Worm (Caenorhabditis elegans) whole organism, L3 larva: ENCODE data around the gene F02C12.3.

ENCODE experiments used
- R02D3.7 ChIP-seq: fragments of 150-350 bp; optimal IDR thresholded peaks from 2 replicates; lab custom pipeline; 2014; ENCODE audit warnings: missing biosample characterization, missing genetic modification characterization
- aly-2 ChIP-seq: fragments of 150-350 bp; optimal IDR thresholded peaks from 2 replicates; lab custom pipeline; 2014; ENCODE audit warnings: missing biosample characterization, missing genetic modification characterization
- ama-1 ChIP-seq: fragments of 150-350 bp; optimal IDR thresholded peaks from 2 replicates; lab custom pipeline; 2018
- ceh-16 ChIP-seq: sonication (generic microtip); optimal IDR thresholded peaks from 2 replicates; lab custom pipeline; 2017; ENCODE audit warnings: missing biosample characterization, missing genetic modification characterization
- ceh-28 ChIP-seq: fragments of 150-350 bp; optimal IDR thresholded peaks from 2 replicates; lab custom pipeline; 2014; ENCODE audit warnings: missing biosample characterization, missing genetic modification reagents, missing genetic modification characterization
- ceh-82 ChIP-seq: fragments of 150-350 bp; optimal IDR thresholded peaks from 2 replicates; lab custom pipeline; 2014; ENCODE audit warnings: missing biosample characterization, missing genetic modification characterization
- daf-12 ChIP-seq: fragments of 150-350 bp; optimal IDR thresholded peaks from 2 replicates; lab custom pipeline; 2014; ENCODE audit warnings: missing biosample characterization, missing genetic modification reagents, missing genetic modification characterization
- egl-5 ChIP-seq: fragments of 150-350 bp; optimal IDR thresholded peaks from 2 replicates; lab custom pipeline; 2017; ENCODE audit warnings: missing biosample characterization, missing genetic modification reagents, missing genetic modification characterization, inconsistent platforms
- elt-1 ChIP-seq: fragments of 150-350 bp; optimal IDR thresholded peaks from 2 replicates; lab custom pipeline; 2014; ENCODE audit warnings: missing biosample characterization, missing genetic modification characterization
- elt-2 ChIP-seq: sonication (generic microtip); optimal IDR thresholded peaks from 2 replicates; lab custom pipeline; 2016; ENCODE audit warnings: missing genetic modification reagents, mild to moderate bottlenecking, missing genetic modification characterization, missing compliant biosample characterization
- elt-3 ChIP-seq, 3 experiments: fragments of 150-350 bp in 1 of 3; sonication (generic microtip) in 2 of 3; optimal IDR thresholded peaks; 2 replicates in 2 of 3; 4 replicates in 1 of 3; lab custom pipeline; 2014 to 2017; ENCODE audit warnings: missing biosample characterization in 3 of 3, missing genetic modification characterization in 3 of 3
- eor-1 ChIP-seq, 2 experiments: fragments of 150-350 bp; optimal IDR thresholded peaks; 2 replicates each; lab custom pipeline; 2014 to 2018; ENCODE audit warnings: missing biosample characterization in 2 of 2, missing genetic modification characterization in 2 of 2
- fkh-10 ChIP-seq: sonication (generic microtip); optimal IDR thresholded peaks from 2 replicates; lab custom pipeline; 2017; ENCODE audit warnings: missing biosample characterization, missing genetic modification reagents, missing genetic modification characterization
- fkh-2 ChIP-seq: fragments of 150-350 bp; optimal IDR thresholded peaks from 2 replicates; lab custom pipeline; 2014; ENCODE audit warnings: missing biosample characterization, missing genetic modification reagents, missing genetic modification characterization
- fos-1 ChIP-seq: fragments of 150-350 bp; optimal IDR thresholded peaks from 2 replicates; lab custom pipeline; 2014; ENCODE audit warnings: missing biosample characterization, missing genetic modification characterization
- hmg-11 ChIP-seq: sonication (generic microtip); optimal IDR thresholded peaks from 2 replicates; lab custom pipeline; 2016; ENCODE audit warnings: missing genetic modification characterization, missing compliant biosample characterization
- jun-1 ChIP-seq: fragments of 150-350 bp; optimal IDR thresholded peaks from 2 replicates; lab custom pipeline; 2014; ENCODE audit warnings: missing biosample characterization, missing genetic modification reagents, missing genetic modification characterization
- lin-15B ChIP-seq: fragments of 150-350 bp; optimal IDR thresholded peaks from 2 replicates; lab custom pipeline; 2014; ENCODE audit warnings: missing biosample characterization, missing genetic modification characterization
- lin-39 ChIP-seq: fragments of 150-350 bp; optimal IDR thresholded peaks from 2 replicates; lab custom pipeline; 2018; ENCODE audit warnings: missing biosample characterization, missing genetic modification reagents, missing genetic modification characterization
- lsy-12 ChIP-seq: sonication (generic microtip); optimal IDR thresholded peaks from 2 replicates; lab custom pipeline; 2016; ENCODE audit warnings: mild to moderate bottlenecking, missing genetic modification characterization, missing compliant biosample characterization
- mdl-1 ChIP-seq: fragments of 150-350 bp; optimal IDR thresholded peaks from 2 replicates; lab custom pipeline; 2014; ENCODE audit warnings: missing biosample characterization, missing genetic modification characterization
- mml-1 ChIP-seq: fragments of 150-350 bp; sonication (generic microtip); optimal IDR thresholded peaks from 3 replicates; lab custom pipeline; 2014; ENCODE audit warnings: missing biosample characterization, missing genetic modification characterization
- nfya-1 ChIP-seq: sonication (generic microtip); optimal IDR thresholded peaks from 2 replicates; lab custom pipeline; 2017; ENCODE audit warnings: missing genetic modification characterization, mild to moderate bottlenecking, missing compliant biosample characterization, antibody characterized with exemption, moderate library complexity; ENCODE audit not compliant: insufficient read depth
- nhr-11 ChIP-seq: fragments of 150-350 bp; optimal IDR thresholded peaks from 2 replicates; lab custom pipeline; 2014; ENCODE audit warnings: missing biosample characterization, missing genetic modification characterization
- nhr-12 ChIP-seq: fragments of 150-350 bp; optimal IDR thresholded peaks from 2 replicates; lab custom pipeline; 2014; ENCODE audit warnings: missing biosample characterization, missing genetic modification characterization
- nhr-23 ChIP-seq: fragments of 150-350 bp; optimal IDR thresholded peaks from 2 replicates; lab custom pipeline; 2014; ENCODE audit warnings: missing biosample characterization, missing genetic modification reagents, missing genetic modification characterization
- nhr-237 ChIP-seq: fragments of 150-350 bp; optimal IDR thresholded peaks from 2 replicates; lab custom pipeline; 2014; ENCODE audit warnings: missing biosample characterization, missing genetic modification characterization
- nhr-25 ChIP-seq: sonication (generic microtip); optimal IDR thresholded peaks from 2 replicates; lab custom pipeline; 2017; ENCODE audit warnings: missing biosample characterization, missing genetic modification characterization
- nhr-28 ChIP-seq: fragments of 150-350 bp; optimal IDR thresholded peaks from 2 replicates; lab custom pipeline; 2014; ENCODE audit warnings: missing biosample characterization, missing genetic modification characterization
- nhr-43 ChIP-seq: sonication (generic microtip); optimal IDR thresholded peaks from 2 replicates; lab custom pipeline; 2016; ENCODE audit warnings: mild to moderate bottlenecking, missing genetic modification characterization, missing compliant biosample characterization; ENCODE audit not compliant: poor library complexity, severe bottlenecking
- nhr-76 ChIP-seq: fragments of 150-350 bp; sonication (generic microtip); optimal IDR thresholded peaks from 5 replicates; lab custom pipeline; 2014; ENCODE audit warnings: missing biosample characterization, missing genetic modification characterization
- nhr-77 ChIP-seq: fragments of 150-350 bp; optimal IDR thresholded peaks from 2 replicates; lab custom pipeline; 2014; ENCODE audit warnings: missing biosample characterization, missing genetic modification characterization
- pha-4 ChIP-seq: fragments of 150-350 bp; optimal IDR thresholded peaks from 2 replicates; lab custom pipeline; 2014; ENCODE audit warnings: missing biosample characterization, missing genetic modification reagents, missing genetic modification characterization
- pqm-1 ChIP-seq: fragments of 150-350 bp; optimal IDR thresholded peaks from 2 replicates; lab custom pipeline; 2017; ENCODE audit warnings: missing biosample characterization, missing genetic modification characterization, inconsistent platforms
- sea-2 ChIP-seq: fragments of 150-350 bp; sonication (generic microtip); optimal IDR thresholded peaks from 4 replicates; lab custom pipeline; 2014; ENCODE audit warnings: missing biosample characterization, missing genetic modification reagents, missing genetic modification characterization
- skn-1 ChIP-seq: fragments of 150-350 bp; optimal IDR thresholded peaks from 2 replicates; lab custom pipeline; 2014; ENCODE audit warnings: missing biosample characterization, missing genetic modification characterization
- snpc-4 ChIP-seq: fragments of 150-350 bp; optimal IDR thresholded peaks from 2 replicates; lab custom pipeline; 2014; ENCODE audit warnings: missing biosample characterization, missing genetic modification characterization
- unc-39 ChIP-seq: sonication (generic microtip); optimal IDR thresholded peaks from 4 replicates; lab custom pipeline; 2017; ENCODE audit warnings: missing biosample characterization, missing genetic modification characterization
- unc-62 ChIP-seq: fragments of 150-350 bp; sonication (generic microtip); optimal IDR thresholded peaks from 4 replicates; lab custom pipeline; 2014; ENCODE audit warnings: missing biosample characterization, missing genetic modification reagents, missing genetic modification characterization
- ztf-11 ChIP-seq: fragments of 150-350 bp; optimal IDR thresholded peaks from 2 replicates; lab custom pipeline; 2014; ENCODE audit warnings: missing biosample characterization, missing genetic modification characterization

Gene F02C12.3

DNA sequence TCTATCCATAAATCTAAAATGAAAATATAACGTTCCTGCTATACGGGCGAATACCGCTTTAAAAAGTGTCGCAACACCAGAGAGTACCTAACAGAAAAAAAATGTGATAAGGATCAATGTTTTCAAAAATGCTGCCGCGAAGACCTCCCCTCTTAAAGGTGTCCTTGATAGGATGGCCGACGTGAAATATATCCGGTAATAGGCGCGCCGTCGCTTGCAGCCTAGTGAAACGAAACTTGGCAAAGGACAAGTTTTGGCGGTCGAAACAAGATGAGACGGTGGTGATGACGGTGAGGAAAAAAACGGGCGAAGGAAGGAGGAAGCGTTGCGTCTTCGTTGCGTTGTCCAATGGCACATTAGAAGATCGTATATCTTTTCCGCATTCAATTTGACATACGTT, 7.9 kb upstream of the F02C12.3 start:
- no peak for TF ChIP-seq R02D3.7
- no peak for TF ChIP-seq eor-1 (tag; optimal IDR thresholded peaks at IDR 0.05; lab: Kevin White, UChicago)
- no peak for TF ChIP-seq lsy-12
- no peak for TF ChIP-seq snpc-4 (tag; lab: Kevin White, UChicago)
- TF ChIP-seq nhr-25 (tag; lab: Kevin White, UChicago), result peak; percentile 92
- peak; percentile 9 for TF ChIP-seq nfya-1

DNA sequence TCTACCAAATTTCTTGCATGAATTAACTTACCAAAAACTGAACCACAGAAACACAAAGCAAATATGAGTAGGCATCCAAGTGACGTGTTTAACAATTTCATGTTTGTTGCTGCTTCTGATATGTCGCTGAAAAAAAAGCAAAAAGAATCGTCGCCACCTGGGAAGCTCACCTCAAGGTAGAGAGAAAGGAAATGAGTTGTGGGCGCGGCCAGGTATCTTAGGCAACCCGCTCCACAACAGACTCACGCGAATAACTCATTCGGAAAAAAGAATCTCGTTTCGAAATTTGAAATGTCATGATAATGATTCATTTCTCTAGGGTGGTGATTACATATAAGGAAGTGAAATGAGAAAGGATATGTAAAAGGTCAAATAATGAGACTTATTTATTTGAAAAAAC, 1.8 kb upstream of the F02C12.3 start, which contains the start of gene irld-2:
TSS of gene irld-2 (minus strand) at position 101 of the 400 bp plus-strand sequence.
- TF ChIP-seq elt-1 (tag; lab: Kevin White, UChicago) (no peak), pqm-1 (tag; lab: Kevin White, UChicago) (no peak), eor-1 (tag; optimal IDR thresholded peaks at IDR 0.05; lab: Kevin White, UChicago) (no peak), jun-1 (no peak), daf-12 (tag; lab: Kevin White, UChicago) (no peak), fkh-2 (tag; lab: Kevin White, UChicago) (no peak), nfya-1 (no peak), elt-2 (no peak), elt-3 (tag; optimal IDR thresholded peaks at IDR 0.05; lab: Kevin White, UChicago) (no peak), nhr-237 (tag; lab: Kevin White, UChicago) (no peak), unc-39 (tag; lab: Kevin White, UChicago) (no peak), fkh-10 (no peak), mml-1 (tag; lab: Kevin White, UChicago) (no peak), unc-62 (GFP tag; lab: Kevin White, UChicago) (no peak)

DNA sequence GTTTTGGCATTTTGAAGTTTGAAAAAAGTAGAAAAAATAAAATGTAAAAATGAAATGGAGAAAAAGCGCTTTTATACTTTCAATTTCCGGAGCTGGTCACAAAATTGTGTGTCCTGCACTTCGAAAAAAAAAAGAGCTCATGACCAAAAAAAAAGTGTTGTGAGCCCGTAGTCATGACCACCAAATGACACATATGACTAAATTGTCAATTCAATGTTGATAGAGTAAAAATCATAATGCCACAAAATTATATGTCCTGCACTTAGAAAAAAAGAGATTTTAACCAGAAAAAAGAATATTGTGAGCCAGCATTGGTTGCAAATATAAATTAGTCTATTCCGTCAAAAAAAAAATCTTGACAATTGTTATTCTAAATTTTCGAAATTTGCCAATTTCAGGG, 2.4 kb downstream of the F02C12.3 start, which contains the start of gene F02C12.2:
TSS of gene F02C12.2 (minus strand) at position 101 of the 400 bp plus-strand sequence.
- TF ChIP-seq elt-1 (tag; lab: Kevin White, UChicago) (no peak), ama-1 (lab: Kevin White, UChicago) (no peak), sea-2 (GFP tag; lab: Kevin White, UChicago) (no peak), fkh-2 (tag; lab: Kevin White, UChicago) (no peak), lin-39 (tag; lab: Kevin White, UChicago) (no peak), nhr-11 (no peak), egl-5 (tag; lab: Kevin White, UChicago) (no peak), aly-2 (no peak), ceh-82 (no peak), ceh-16 (tag; lab: Kevin White, UChicago) (no peak), nfya-1 (no peak), skn-1 (tag; lab: Kevin White, UChicago) (no peak), lin-15B (tag; lab: Kevin White, UChicago) (no peak), mdl-1 (no peak), fos-1 (tag; lab: Kevin White, UChicago) (no peak), unc-39 (tag; lab: Kevin White, UChicago) (no peak), ztf-11 (tag; lab: Kevin White, UChicago) (no peak), nhr-237 (tag; lab: Kevin White, UChicago) (no peak), ceh-28 (tag; lab: Kevin White, UChicago) (no peak)
- TF ChIP-seq, all 47 proteins: peak for 0

DNA sequence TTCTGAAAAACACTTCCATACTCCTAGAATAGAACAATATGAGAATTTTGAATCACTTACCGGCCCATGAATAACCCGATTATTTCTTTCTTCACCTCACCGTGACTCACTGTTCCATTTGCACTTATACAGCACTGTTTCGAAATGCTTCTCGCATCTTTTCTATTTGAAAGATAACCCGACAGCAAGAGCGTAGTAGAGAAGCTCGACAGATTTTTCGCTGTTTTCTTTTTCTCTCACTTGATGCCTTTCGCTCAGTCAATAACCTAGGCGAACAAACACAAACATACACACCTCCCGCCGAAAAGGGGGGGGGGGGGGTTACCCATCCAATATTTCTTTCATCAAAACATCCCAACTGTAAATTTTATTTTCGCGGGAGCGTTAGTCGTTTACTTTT, 4.5 kb downstream of the F02C12.3 start:
- TF ChIP-seq nhr-12 (no peak), nhr-28 (no peak), pqm-1 (tag; lab: Kevin White, UChicago) (peak; percentile 62), hmg-11 (tag; lab: Kevin White, UChicago) (no peak), nhr-43 (tag; lab: Kevin White, UChicago) (no peak), nhr-77 (tag; lab: Kevin White, UChicago) (no peak), fkh-10 (no peak), nhr-76 (no peak), elt-2 (peak; percentile 43), nhr-23 (no peak), nfya-1 (peak; percentile 3), pha-4 (tag; lab: Kevin White, UChicago) (peak; percentile 90), R02D3.7 (no peak), ama-1 (lab: Kevin White, UChicago) (no peak), daf-12 (tag; lab: Kevin White, UChicago) (no peak)
